Fruit fly (Drosophila melanogaster) whole organism, embryonic: Measurements from ENCODE around the gene SecCl.

Experiments
- Aef1 ChIP-seq: fragments of 200-800 bp; sonication (Bioruptor generic); IDR thresholded peaks from 3 replicates; pipeline ENCODE4 v1.3.6; 2022; ENCODE audit warnings: missing biosample characterization, missing genetic modification characterization
- Atf3 ChIP-seq: fragments of 200-800 bp; sonication (Bioruptor generic); optimal IDR thresholded peaks from 3 replicates; lab custom pipeline; 2016; ENCODE audit warnings: missing biosample characterization, missing genetic modification characterization
- Awh ChIP-seq: fragments of 200-800 bp; sonication (Bioruptor generic); IDR thresholded peaks from 2 replicates; pipeline ENCODE4, ENCODE4 v1.3.6; 2022; ENCODE audit warnings: missing biosample characterization, missing genetic modification characterization
- CG10147 ChIP-seq: fragments of 200-800 bp; sonication (Bioruptor generic); optimal IDR thresholded peaks from 2 replicates; lab custom pipeline; 2019; ENCODE audit warnings: missing biosample characterization, mild to moderate bottlenecking, missing genetic modification characterization, moderate library complexity
- CG10209 ChIP-seq: fragments of 200-800 bp; sonication (Bioruptor generic); optimal IDR thresholded peaks from 3 replicates; lab custom pipeline; 2017; ENCODE audit warnings: missing biosample characterization, mild to moderate bottlenecking, missing genetic modification characterization, missing genetic modification reagents
- CG11504 ChIP-seq: fragments of 200-800 bp; sonication (Bioruptor generic); optimal IDR thresholded peaks from 3 replicates; lab custom pipeline; 2019; ENCODE audit warnings: missing biosample characterization, mild to moderate bottlenecking, missing genetic modification characterization, moderate library complexity
- CG13424 ChIP-seq: fragments of 200-800 bp; sonication (Bioruptor generic); optimal IDR thresholded peaks from 2 replicates; lab custom pipeline; 2019; ENCODE audit warnings: missing biosample characterization, mild to moderate bottlenecking, missing genetic modification characterization, moderate library complexity
- CG13894 ChIP-seq: fragments of 200-800 bp; sonication (Bioruptor generic); optimal IDR thresholded peaks from 3 replicates; lab custom pipeline; 2018; ENCODE audit warnings: missing biosample characterization, mild to moderate bottlenecking, missing genetic modification characterization, moderate library complexity
- CG15011 ChIP-seq: fragments of 200-800 bp; sonication (Bioruptor generic); optimal IDR thresholded peaks from 3 replicates; lab custom pipeline; 2018; ENCODE audit warnings: missing biosample characterization, mild to moderate bottlenecking, missing genetic modification characterization
- CG1603 ChIP-seq: fragments of 200-800 bp; sonication (Bioruptor generic); optimal IDR thresholded peaks from 2 replicates; lab custom pipeline; 2019; ENCODE audit warnings: missing biosample characterization, mild to moderate bottlenecking, missing genetic modification characterization, moderate library complexity
- CG17385 ChIP-seq: fragments of 200-800 bp; sonication (Bioruptor generic); optimal IDR thresholded peaks from 3 replicates; lab custom pipeline; 2018; ENCODE audit warnings: missing biosample characterization, mild to moderate bottlenecking, missing genetic modification characterization
- CG17802 ChIP-seq: fragments of 200-800 bp; sonication (Bioruptor generic); optimal IDR thresholded peaks from 2 replicates; lab custom pipeline; 2018; ENCODE audit warnings: missing biosample characterization, mild to moderate bottlenecking, missing genetic modification characterization, moderate library complexity
- CG18476 ChIP-seq: fragments of 200-800 bp; sonication (Bioruptor generic); optimal IDR thresholded peaks from 2 replicates; lab custom pipeline; 2016; ENCODE audit warnings: missing biosample characterization, mild to moderate bottlenecking, missing genetic modification characterization
- CG18619 ChIP-seq: fragments of 200-800 bp; sonication (Bioruptor generic); optimal IDR thresholded peaks from 3 replicates; lab custom pipeline; 2017; ENCODE audit warnings: missing biosample characterization, mild to moderate bottlenecking, missing genetic modification characterization
- CG31365 ChIP-seq: fragments of 200-800 bp; sonication (Bioruptor generic); optimal IDR thresholded peaks from 2 replicates; lab custom pipeline; 2018; ENCODE audit warnings: missing biosample characterization, mild to moderate bottlenecking, missing genetic modification characterization
- CG32772 ChIP-seq: fragments of 200-800 bp; sonication (Bioruptor generic); IDR thresholded peaks from 2 replicates; pipeline ENCODE4 v1.3.6; 2022; ENCODE audit warnings: missing biosample characterization, missing genetic modification characterization
- CG43689 ChIP-seq: fragments of 200-800 bp; sonication (Bioruptor generic); IDR thresholded peaks from 2 replicates; pipeline ENCODE4 v1.3.6; 2022; ENCODE audit warnings: missing biosample characterization, missing genetic modification characterization
- CG4424 ChIP-seq: fragments of 200-800 bp; sonication (Bioruptor generic); optimal IDR thresholded peaks from 3 replicates; lab custom pipeline; 2016; ENCODE audit warnings: missing biosample characterization, missing genetic modification characterization
- CG7786 ChIP-seq: fragments of 200-800 bp; sonication (Bioruptor generic); optimal IDR thresholded peaks from 2 replicates; lab custom pipeline; 2016; ENCODE audit warnings: missing biosample characterization, missing genetic modification characterization
- CG7839 ChIP-seq: fragments of 200-800 bp; sonication (Bioruptor generic); optimal IDR thresholded peaks from 3 replicates; lab custom pipeline; 2018; ENCODE audit warnings: missing biosample characterization, mild to moderate bottlenecking, missing genetic modification characterization, moderate library complexity
- CG8089 ChIP-seq: fragments of 200-800 bp; sonication (Bioruptor generic); optimal IDR thresholded peaks from 3 replicates; lab custom pipeline; 2016; ENCODE audit warnings: missing biosample characterization, missing genetic modification characterization
- CkIIα-i1 ChIP-seq: fragments of 200-800 bp; sonication (Bioruptor generic); IDR thresholded peaks from 2 replicates; pipeline ENCODE4 v1.3.6; 2022; ENCODE audit warnings: missing biosample characterization, missing genetic modification characterization
- CrebB ChIP-seq: fragments of 200-800 bp; sonication (Bioruptor generic); optimal IDR thresholded peaks from 3 replicates; lab custom pipeline; 2018; ENCODE audit warnings: missing biosample characterization, mild to moderate bottlenecking, missing genetic modification characterization
- Dbx ChIP-seq: fragments of 200-800 bp; sonication (Bioruptor generic); IDR thresholded peaks from 3 replicates; pipeline ENCODE4 v1.3.6; 2022; ENCODE audit warnings: missing biosample characterization, missing genetic modification characterization
- Dfd ChIP-seq, 2 experiments: fragments of >200 bp; optimal IDR thresholded peaks; 2 replicates each; lab custom pipeline; 2017; ENCODE audit warnings: missing biosample characterization in 2 of 2, missing genetic modification characterization in 2 of 2
- Dip2 ChIP-seq: fragments of 200-800 bp; sonication (Bioruptor generic); IDR thresholded peaks from 2 replicates; pipeline ENCODE4 v1.3.6; 2022; ENCODE audit warnings: missing biosample characterization, missing genetic modification characterization
- Fer1 ChIP-seq: fragments of 200-800 bp; sonication (Bioruptor generic); optimal IDR thresholded peaks from 2 replicates; lab custom pipeline; 2017; ENCODE audit warnings: missing biosample characterization, mild to moderate bottlenecking, missing genetic modification characterization
- Med ChIP-seq: fragments of 200-800 bp; sonication (Bioruptor generic); peaks from one replicate; lab custom pipeline; 2016; ENCODE audit warnings: missing biosample characterization, missing genetic modification characterization, mild to moderate bottlenecking, inconsistent platforms, moderate library complexity
- Rfx ChIP-seq: fragments of 200-800 bp; sonication (Bioruptor generic); IDR thresholded peaks from 2 replicates; pipeline ENCODE4 v1.3.6; 2022; ENCODE audit warnings: missing biosample characterization, missing genetic modification characterization
- Sin3A ChIP-seq: fragments of >200 bp; optimal IDR thresholded peaks from 2 replicates; lab custom pipeline; 2018
- Six4 ChIP-seq: fragments of 200-800 bp; sonication (Bioruptor generic); optimal IDR thresholded peaks from 2 replicates; lab custom pipeline; 2016; ENCODE audit warnings: missing biosample characterization, missing genetic modification characterization
- Stat92E ChIP-seq, 3 experiments: fragments of >200 bp in 2 of 3; fragments of 200-800 bp in 1 of 3; sonication (Bioruptor generic) in 1 of 3; optimal IDR thresholded peaks; 2 replicates each; lab custom pipeline; 2017 to 2019; ENCODE audit warnings: missing biosample characterization in 3 of 3, missing genetic modification characterization in 3 of 3, mild to moderate bottlenecking in 1 of 3, moderate library complexity in 1 of 3
- Xbp1 ChIP-seq: fragments of 200-800 bp; sonication (Bioruptor generic); optimal IDR thresholded peaks from 3 replicates; lab custom pipeline; 2016; ENCODE audit warnings: missing biosample characterization, mild to moderate bottlenecking, missing genetic modification characterization
- amos ChIP-seq: fragments of 200-800 bp; sonication (Bioruptor generic); IDR thresholded peaks from 2 replicates; pipeline ENCODE4 v1.3.6; 2022; ENCODE audit warnings: missing biosample characterization, missing genetic modification characterization; ENCODE audit not compliant: partially characterized antibody
- az2 ChIP-seq: fragments of 200-800 bp; sonication (Bioruptor generic); optimal IDR thresholded peaks from 3 replicates; lab custom pipeline; 2016; ENCODE audit warnings: missing biosample characterization, missing genetic modification characterization
- br ChIP-seq: fragments of >200 bp; optimal IDR thresholded peaks from 2 replicates; lab custom pipeline; 2017
- cg ChIP-seq: fragments of 200-800 bp; sonication (Bioruptor generic); optimal IDR thresholded peaks from 3 replicates; lab custom pipeline; 2019; ENCODE audit warnings: missing biosample characterization, mild to moderate bottlenecking, missing genetic modification characterization, moderate library complexity
- ci ChIP-seq: fragments of 200-800 bp; sonication (Bioruptor generic); IDR thresholded peaks from 3 replicates; pipeline ENCODE4 v1.3.6; 2022; ENCODE audit warnings: missing biosample characterization, missing genetic modification characterization
- da ChIP-seq: fragments of 200-800 bp; sonication (Bioruptor generic); optimal IDR thresholded peaks from 2 replicates; lab custom pipeline; 2016; ENCODE audit warnings: missing biosample characterization, missing genetic modification characterization
- dm ChIP-seq: fragments of 200-800 bp; sonication (Bioruptor generic); optimal IDR thresholded peaks from 3 replicates; lab custom pipeline; 2016; ENCODE audit warnings: missing biosample characterization, missing genetic modification characterization
- fd102C ChIP-seq: fragments of 200-800 bp; sonication (Bioruptor generic); optimal IDR thresholded peaks from 2 replicates; lab custom pipeline; 2018; ENCODE audit warnings: missing biosample characterization, mild to moderate bottlenecking, missing genetic modification characterization, moderate library complexity
- fd3F ChIP-seq: fragments of 200-800 bp; sonication (Bioruptor generic); optimal IDR thresholded peaks from 2 replicates; lab custom pipeline; 2018; ENCODE audit warnings: missing biosample characterization, mild to moderate bottlenecking, missing genetic modification characterization, moderate library complexity
- gt ChIP-seq: fragments of 200-800 bp; sonication (Bioruptor generic); IDR thresholded peaks from 2 replicates; pipeline ENCODE4 v1.3.6; 2022; ENCODE audit warnings: missing biosample characterization, missing genetic modification characterization
- hb ChIP-seq: fragments of 200-800 bp; sonication (Bioruptor generic); IDR thresholded peaks from 3 replicates; pipeline ENCODE4 v1.3.6; 2022; ENCODE audit warnings: missing biosample characterization, missing genetic modification characterization; ENCODE audit not compliant: partially characterized antibody
- nmo ChIP-seq: fragments of 200-800 bp; sonication (Bioruptor generic); optimal IDR thresholded peaks from 2 replicates; lab custom pipeline; 2018; ENCODE audit warnings: missing biosample characterization, mild to moderate bottlenecking, missing genetic modification characterization, moderate library complexity
- repo ChIP-seq: fragments of 200-800 bp; sonication (Bioruptor generic); optimal IDR thresholded peaks from 2 replicates; lab custom pipeline; 2016; ENCODE audit warnings: missing biosample characterization, missing genetic modification characterization
- salm ChIP-seq: fragments of 200-800 bp; sonication (Bioruptor generic); optimal IDR thresholded peaks from 2 replicates; lab custom pipeline; 2018; ENCODE audit warnings: missing biosample characterization, mild to moderate bottlenecking, missing genetic modification characterization
- trh ChIP-seq: fragments of 200-800 bp; sonication (Bioruptor generic); optimal IDR thresholded peaks from 2 replicates; lab custom pipeline; 2016; ENCODE audit warnings: missing biosample characterization, missing genetic modification characterization
- tup ChIP-seq: fragments of 200-800 bp; sonication (Bioruptor generic); optimal IDR thresholded peaks from 2 replicates; lab custom pipeline; 2016; ENCODE audit warnings: missing biosample characterization, mild to moderate bottlenecking, missing genetic modification characterization, moderate library complexity
- zfh1 ChIP-seq: fragments of 200-800 bp; sonication (Bioruptor generic); IDR thresholded peaks from 3 replicates; pipeline ENCODE4 v1.3.6; 2022; ENCODE audit warnings: missing biosample characterization, missing genetic modification characterization

SecCl gene

dm6 chr3L:17425132-17425713 is 44.7 kb upstream of the SecCl start, which contains the start of the genes Sec3 and COX7B (continued):
- TF ChIP-seq Stat92E (GFP tag; optimal IDR thresholded peaks at IDR 0.05; lab: Kevin White, UChicago) (peak in 1 of 3 experiments; percentile 64), hb (GFP tag; lab: Robert Waterston, UW) (peak; percentile 76), Dbx (GFP tag; lab: Robert Waterston, UW) (peak; percentile 67; the same call in 1 of the 3 replicates), cg (GFP tag; lab: Kevin White, UChicago) (no peak), tup (peak; percentile 19), Sin3A (lab: Kevin White, UChicago) (peak; percentile 77), CG10147 (GFP tag; lab: Kevin White, UChicago) (peak; percentile 71), Six4 (GFP tag; lab: Kevin White, UChicago) (peak; percentile 6), Med (peak; percentile 93), CG43689 (GFP tag; lab: Robert Waterston, UW) (no peak), CG13894 (tag; lab: Kevin White, UChicago) (peak; percentile 65), Awh (GFP tag; lab: Robert Waterston, UW) (no peak), CG8089 (GFP tag; lab: Kevin White, UChicago) (no peak), fd3F (GFP tag; lab: Kevin White, UChicago) (peak; percentile 50), Atf3 (peak; percentile 66)

dm6 chr3L:17427013-17427412 is 42.9 kb upstream of the SecCl start, which contains the start of gene Polr3G:
Gene Polr3G, minus strand, starts transcription at chr3L:17427130.
- TF ChIP-seq salm (tag; lab: Kevin White, UChicago) (no peak), CG11504 (tag; lab: Kevin White, UChicago) (peak; percentile 6), repo (GFP tag; lab: Kevin White, UChicago) (no peak), Rfx (GFP tag; lab: Robert Waterston, UW) (peak; percentile 56), nmo (GFP tag; lab: Kevin White, UChicago) (no peak), CG17385 (GFP tag; lab: Kevin White, UChicago) (peak; percentile 25), CG31365 (tag; lab: Kevin White, UChicago) (no peak), br (lab: Kevin White, UChicago) (no peak), amos (GFP tag; lab: Robert Waterston, UW) (no peak), az2 (GFP tag; lab: Kevin White, UChicago) (peak; percentile 18), CG13424 (tag; lab: Kevin White, UChicago) (peak; percentile 15), CG15011 (GFP tag; lab: Kevin White, UChicago) (no peak), da (no peak), Xbp1 (GFP tag; lab: Kevin White, UChicago) (peak; percentile 37), fd102C (GFP tag; lab: Kevin White, UChicago) (no peak), CG18476 (no peak), CkIIα-i1 (no peak), Fer1 (GFP tag; lab: Kevin White, UChicago) (peak; percentile 26), CG32772 (GFP tag; lab: Robert Waterston, UW) (no peak), trh (GFP tag; lab: Kevin White, UChicago) (no peak), CG1603 (peak; percentile 43), CG18619 (no peak), Dfd (GFP tag; optimal IDR thresholded peaks at IDR 0.05; lab: Kevin White, UChicago) (no peak), Dip2 (no peak), CrebB (tag; lab: Kevin White, UChicago) (peak; percentile 7), gt (no peak), Aef1 (GFP tag; lab: Robert Waterston, UW) (no peak), ci (GFP tag; lab: Robert Waterston, UW) (0 out of 3 replicates have a peak, but pooled peaks have one; percentile 45), hb (GFP tag; lab: Robert Waterston, UW) (no peak), CG17802 (tag; lab: Kevin White, UChicago) (no peak), dm (GFP tag; lab: Kevin White, UChicago) (peak; percentile 67), CG7839 (tag; lab: Kevin White, UChicago) (peak; percentile 4), CG4424 (GFP tag; lab: Kevin White, UChicago) (peak; percentile 23), CG10209 (no peak), zfh1 (GFP tag; lab: Robert Waterston, UW) (peak; percentile 27; the same call in 2 of the 3 replicates), CG7786 (no peak)
